Worm (Caenorhabditis elegans): ENCODE measurements around the gene pals-31.

Gene pals-31

DNA sequence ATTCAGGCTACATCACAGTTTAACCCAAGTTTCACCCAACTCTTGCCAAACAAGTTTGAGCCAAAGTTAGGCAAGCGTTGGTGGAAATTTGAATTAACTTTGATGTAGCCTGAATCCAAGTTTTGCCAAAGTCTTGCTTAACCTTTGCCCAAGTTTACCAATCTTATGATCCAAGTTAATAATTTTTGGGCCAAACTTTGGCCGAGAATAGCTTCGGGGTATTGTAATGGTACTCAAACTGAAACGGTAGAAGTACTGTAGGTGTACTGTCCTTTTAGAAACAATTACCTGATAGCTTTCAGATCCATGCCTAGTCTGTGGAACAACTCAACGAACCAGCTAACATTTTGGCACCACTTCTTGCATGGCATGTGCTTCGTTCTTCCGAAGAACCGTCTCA is 36.1 kb upstream of the pals-31 start, which contains the start of gene nhr-251:
nhr-251 (plus strand) TSS at position 301 of the 400 bp plus-strand sequence.
- TF ChIP-seq aly-1 (tag; optimal IDR thresholded peaks at IDR 0.05) (no peak), ceh-36 (tag; optimal IDR thresholded peaks at IDR 0.05) (no peak), pes-1 (GFP tag; IDR thresholded peaks at IDR 0.05) (no peak), hmg-4 (GFP tag; optimal IDR thresholded peaks at IDR 0.05) (no peak), ceh-13 (GFP tag; optimal IDR thresholded peaks at IDR 0.05) (no peak), ets-7 (tag; optimal IDR thresholded peaks at IDR 0.05) (no peak), scrt-1 (GFP tag; IDR thresholded peaks at IDR 0.05) (no peak), ama-1 (optimal IDR thresholded peaks at IDR 0.05) (no peak), hmbx-1 (tag; optimal IDR thresholded peaks at IDR 0.05) (no peak), B0310.2 (tag; optimal IDR thresholded peaks at IDR 0.05) (no peak), tbx-11 (GFP tag; IDR thresholded peaks at IDR 0.05) (no peak), tbx-37 (GFP tag; conservative IDR thresholded peaks at IDR 0.05) (no peak), sea-1 (GFP tag; conservative IDR thresholded peaks at IDR 0.05) (no peak), F13C5.2 (tag; optimal IDR thresholded peaks at IDR 0.05) (no peak), tra-4 (tag; optimal IDR thresholded peaks at IDR 0.05) (no peak), hnd-1 (tag; optimal IDR thresholded peaks at IDR 0.05) (no peak)

DNA sequence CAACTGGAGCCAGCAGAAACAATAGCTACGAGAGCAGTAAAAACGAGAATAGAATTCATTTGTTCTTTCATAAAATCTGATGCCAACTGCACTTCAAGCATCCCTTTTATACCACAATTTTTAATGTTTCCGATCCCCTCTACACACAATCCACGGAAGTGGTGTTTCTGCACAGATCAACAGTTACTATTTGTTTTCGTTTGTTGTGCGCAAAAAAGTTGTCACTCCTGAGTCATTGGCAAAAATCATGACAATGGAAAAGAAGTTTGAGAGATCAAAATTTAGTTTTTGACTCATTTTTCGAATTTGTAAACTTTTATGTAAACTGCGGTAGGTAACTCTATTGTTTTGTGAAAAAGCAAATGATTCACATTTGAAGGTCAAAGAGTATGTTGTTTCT is 32.3 kb upstream of the pals-31 start, which contains the start of gene srlf-37:
srlf-37 (minus strand) TSS at position 101 of the 400 bp plus-strand sequence.
- TF ChIP-seq sea-1 (GFP tag; conservative IDR thresholded peaks at IDR 0.05) (no peak), hmg-4 (GFP tag; optimal IDR thresholded peaks at IDR 0.05) (no peak), hmbx-1 (tag; optimal IDR thresholded peaks at IDR 0.05) (no peak), scrt-1 (GFP tag; IDR thresholded peaks at IDR 0.05) (no peak), tbx-37 (GFP tag; conservative IDR thresholded peaks at IDR 0.05) (no peak), ama-1 (optimal IDR thresholded peaks at IDR 0.05) (no peak)

DNA sequence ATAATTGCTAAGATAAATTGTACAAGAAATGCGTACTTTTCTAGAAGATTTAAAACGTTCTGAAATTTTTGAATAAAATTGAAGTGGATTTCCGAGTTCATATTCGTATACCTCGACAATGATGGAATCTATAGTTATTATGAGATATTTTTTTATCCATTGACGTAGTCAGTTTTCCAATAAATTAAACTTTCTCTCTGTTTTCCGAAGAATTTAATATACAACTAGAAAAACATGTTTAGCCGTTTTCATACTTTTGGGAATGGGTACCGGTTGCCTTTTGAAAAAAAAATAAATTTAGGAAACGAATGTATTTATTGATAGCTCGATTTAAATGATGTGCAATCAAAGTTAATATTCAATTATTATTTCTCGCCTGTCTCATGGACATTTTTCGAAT is 27.5 kb upstream of the pals-31 start, which contains the start of gene srw-109:
srw-109 (minus strand) TSS at position 101 of the 400 bp plus-strand sequence.
- no peak for TF ChIP-seq sea-1 (GFP tag; conservative IDR thresholded peaks at IDR 0.05)
- no peak for TF ChIP-seq aly-1 (tag; optimal IDR thresholded peaks at IDR 0.05)
- TF ChIP-seq hmg-4 (GFP tag; optimal IDR thresholded peaks at IDR 0.05) = no peak
- TF ChIP-seq B0310.2 (tag; optimal IDR thresholded peaks at IDR 0.05) = no peak
- TF ChIP-seq ceh-36 (tag; optimal IDR thresholded peaks at IDR 0.05) = no peak
- TF ChIP-seq tbx-11 (GFP tag; IDR thresholded peaks at IDR 0.05) = no peak
- TF ChIP-seq ets-7 (tag; optimal IDR thresholded peaks at IDR 0.05) = no peak
- TF ChIP-seq scrt-1 (GFP tag; IDR thresholded peaks at IDR 0.05) = no peak
- no peak for TF ChIP-seq ama-1 (optimal IDR thresholded peaks at IDR 0.05)

DNA sequence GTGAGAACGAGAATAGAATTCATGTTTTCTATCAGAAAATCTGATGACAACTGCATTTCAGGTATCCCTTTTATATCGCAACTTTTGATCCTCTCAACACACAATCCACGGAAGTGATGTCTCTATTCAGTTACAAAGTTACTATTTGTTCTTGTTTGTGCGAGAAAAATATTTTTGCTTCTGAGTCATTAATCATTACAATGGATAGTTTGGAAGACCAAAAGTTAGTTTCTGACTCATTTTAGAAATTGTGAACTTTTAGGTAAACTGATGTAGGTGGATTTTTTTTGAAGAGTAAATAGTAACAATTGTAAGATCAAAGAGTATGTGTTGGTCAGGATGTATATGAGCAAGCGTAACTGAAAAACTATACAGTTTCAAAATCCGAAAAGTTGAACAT is 26.7 kb upstream of the pals-31 start, which contains the start of gene srlf-36:
srlf-36 (minus strand) TSS at position 101 of the 400 bp plus-strand sequence.
- TF ChIP-seq hmbx-1 (tag; optimal IDR thresholded peaks at IDR 0.05) (no peak), hmg-4 (GFP tag; optimal IDR thresholded peaks at IDR 0.05) (no peak), scrt-1 (GFP tag; IDR thresholded peaks at IDR 0.05) (no peak), ets-7 (tag; optimal IDR thresholded peaks at IDR 0.05) (no peak)

DNA sequence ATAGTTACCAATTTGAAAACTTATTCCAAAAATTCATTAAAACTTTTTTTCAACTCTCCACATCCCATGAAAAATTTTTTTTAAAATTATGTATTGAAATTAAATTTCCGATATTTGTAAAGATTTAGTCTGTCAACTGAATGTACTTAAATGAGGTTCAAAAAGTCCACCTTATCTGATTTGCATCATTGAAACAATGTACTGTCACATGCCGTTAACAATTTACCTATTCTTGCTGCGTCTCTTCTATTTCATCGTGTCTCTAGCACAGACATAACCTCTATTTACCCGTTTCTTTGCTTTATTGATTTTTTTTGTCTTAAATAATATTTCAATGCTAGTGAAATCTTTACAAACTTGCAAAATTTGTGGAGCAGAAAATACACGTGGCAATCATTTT is 26.2 kb upstream of the pals-31 start, which contains the start of gene nhr-90:
nhr-90 (plus strand) TSS at position 296 of the 400 bp plus-strand sequence.
- no peak for TF ChIP-seq ama-1 (optimal IDR thresholded peaks at IDR 0.05)
- no peak for TF ChIP-seq ceh-36 (tag; optimal IDR thresholded peaks at IDR 0.05)
- TF ChIP-seq hnd-1 (tag; optimal IDR thresholded peaks at IDR 0.05) = no peak
- no peak for TF ChIP-seq tra-4 (tag; optimal IDR thresholded peaks at IDR 0.05)
- TF ChIP-seq ceh-13 (GFP tag; optimal IDR thresholded peaks at IDR 0.05) = no peak
- no peak for TF ChIP-seq hmbx-1 (tag; optimal IDR thresholded peaks at IDR 0.05)
- TF ChIP-seq hmg-4 (GFP tag; optimal IDR thresholded peaks at IDR 0.05) = no peak
- no peak for TF ChIP-seq scrt-1 (GFP tag; IDR thresholded peaks at IDR 0.05)
- TF ChIP-seq pes-1 (GFP tag; IDR thresholded peaks at IDR 0.05) = no peak
- TF ChIP-seq flt-1 (GFP tag; IDR thresholded peaks at IDR 0.05) = no peak

DNA sequence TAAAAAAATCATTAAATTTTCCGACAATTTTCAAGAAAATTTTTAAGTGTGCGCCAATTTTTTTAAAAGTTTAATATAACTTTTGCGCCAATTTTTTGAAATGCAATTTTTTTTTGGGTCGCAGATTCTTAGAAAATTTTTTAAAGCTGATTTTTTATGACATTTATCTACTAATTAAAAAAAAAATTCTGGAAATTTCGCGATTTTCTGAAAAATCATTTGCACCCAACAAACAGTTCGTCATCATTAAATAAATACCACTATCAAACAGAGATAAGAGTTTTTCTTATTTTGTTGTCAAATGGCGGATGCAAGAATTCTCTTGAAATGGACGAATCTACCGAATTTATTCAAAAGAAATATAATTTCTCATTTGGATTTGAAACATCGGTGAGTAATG is 21.1 kb upstream of the pals-31 start, which contains the start of gene F48G7.13:
F48G7.13 (plus strand) TSS at position 301 of the 400 bp plus-strand sequence.
- TF ChIP-seq hnd-1 (tag; optimal IDR thresholded peaks at IDR 0.05) = no peak
- no peak for TF ChIP-seq flt-1 (GFP tag; IDR thresholded peaks at IDR 0.05)
- no peak for TF ChIP-seq B0310.2 (tag; optimal IDR thresholded peaks at IDR 0.05)
- TF ChIP-seq sea-1 (GFP tag; conservative IDR thresholded peaks at IDR 0.05) = no peak
- no peak for TF ChIP-seq aly-1 (tag; optimal IDR thresholded peaks at IDR 0.05)
- TF ChIP-seq tbx-37 (GFP tag; conservative IDR thresholded peaks at IDR 0.05) = no peak
- TF ChIP-seq ama-1 (optimal IDR thresholded peaks at IDR 0.05) = no peak

DNA sequence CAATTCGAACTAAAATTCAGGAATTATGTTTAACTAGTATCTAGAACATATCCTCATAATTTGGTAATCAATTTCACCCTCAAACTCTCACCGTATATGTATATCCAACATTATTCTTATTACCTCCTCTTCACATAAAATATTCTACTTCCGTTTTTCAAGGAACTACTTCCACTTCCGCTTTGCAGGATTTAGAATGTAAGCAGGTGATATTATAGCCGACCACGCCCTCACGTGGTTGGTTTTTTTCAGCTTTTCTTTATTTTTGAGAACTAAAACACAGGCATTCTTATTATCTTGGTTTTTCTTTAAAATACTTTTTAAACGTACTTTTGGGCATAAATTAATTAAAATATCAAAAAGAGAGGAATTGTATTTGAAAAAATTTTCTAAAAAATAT is 18.5 kb upstream of the pals-31 start:
- no peak for TF ChIP-seq flt-1 (GFP tag; IDR thresholded peaks at IDR 0.05)
- TF ChIP-seq hnd-1 (tag; optimal IDR thresholded peaks at IDR 0.05) = no peak
- TF ChIP-seq hmg-4 (GFP tag; optimal IDR thresholded peaks at IDR 0.05) = no peak
- TF ChIP-seq ama-1 (optimal IDR thresholded peaks at IDR 0.05) = no peak
- no peak for TF ChIP-seq ceh-36 (tag; optimal IDR thresholded peaks at IDR 0.05)
- TF ChIP-seq aly-1 (tag; optimal IDR thresholded peaks at IDR 0.05) = no peak
- no peak for TF ChIP-seq tra-4 (tag; optimal IDR thresholded peaks at IDR 0.05)
- TF ChIP-seq B0310.2 (tag; optimal IDR thresholded peaks at IDR 0.05) = no peak
- TF ChIP-seq scrt-1 (GFP tag; IDR thresholded peaks at IDR 0.05) = no peak
- TF ChIP-seq ceh-13 (GFP tag; optimal IDR thresholded peaks at IDR 0.05) = no peak
- TF ChIP-seq tbx-11 (GFP tag; IDR thresholded peaks at IDR 0.05) = no peak
- TF ChIP-seq hmbx-1 (tag; optimal IDR thresholded peaks at IDR 0.05) = no peak

DNA sequence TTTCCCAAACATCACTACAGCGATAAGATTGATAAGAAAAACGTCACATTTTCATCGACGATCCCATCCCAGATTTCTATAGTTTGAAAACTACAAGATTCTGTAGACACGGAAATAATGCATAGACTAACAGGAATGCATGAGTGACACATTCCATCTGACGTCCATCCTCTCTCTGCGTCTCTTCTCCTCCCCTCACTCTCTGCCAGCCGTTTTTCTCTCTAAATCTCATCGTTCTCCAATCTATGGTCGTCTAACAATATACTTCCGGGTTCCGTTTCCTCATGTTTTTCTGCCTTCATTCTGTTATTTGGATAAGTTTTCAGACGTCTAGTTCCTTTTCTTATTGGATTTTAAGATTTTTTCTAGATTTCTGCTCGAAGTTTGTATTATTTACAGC is 17.3 kb upstream of the pals-31 start, which contains the start of gene F48G7.4:
F48G7.4 (plus strand) TSS at position 400 of the 400 bp plus-strand sequence.
- TF ChIP-seq hmbx-1 (tag; optimal IDR thresholded peaks at IDR 0.05) (no peak), ets-7 (tag; optimal IDR thresholded peaks at IDR 0.05) (no peak), aly-1 (tag; optimal IDR thresholded peaks at IDR 0.05) (no peak), sea-1 (GFP tag; conservative IDR thresholded peaks at IDR 0.05) (no peak), scrt-1 (GFP tag; IDR thresholded peaks at IDR 0.05) (no peak), tbx-11 (GFP tag; IDR thresholded peaks at IDR 0.05) (no peak), pes-1 (GFP tag; IDR thresholded peaks at IDR 0.05) (no peak), B0310.2 (tag; optimal IDR thresholded peaks at IDR 0.05) (no peak), ceh-36 (tag; optimal IDR thresholded peaks at IDR 0.05) (no peak), flt-1 (GFP tag; IDR thresholded peaks at IDR 0.05) (no peak), F13C5.2 (tag; optimal IDR thresholded peaks at IDR 0.05) (no peak), hnd-1 (tag; optimal IDR thresholded peaks at IDR 0.05) (no peak), ama-1 (optimal IDR thresholded peaks at IDR 0.05) (no peak), tbx-37 (GFP tag; conservative IDR thresholded peaks at IDR 0.05) (no peak), ceh-13 (GFP tag; optimal IDR thresholded peaks at IDR 0.05) (no peak), hmg-4 (GFP tag; optimal IDR thresholded peaks at IDR 0.05) (no peak), tra-4 (tag; optimal IDR thresholded peaks at IDR 0.05) (no peak)
